Worm (Caenorhabditis elegans): ENCODE measurements around the gene epg-4.

The epg-4 gene

ce11 chrIII:7180613-7181012 is 1.4 kb upstream of the epg-4 start, which contains the start of gene ndab-2 (continued):
- TF ChIP-seq madf-5 (GFP tag; IDR thresholded peaks at IDR 0.05) (0 out of 4 replicates have a peak, but pooled peaks have one; percentile 23 to 55), fkh-10 (GFP tag; optimal IDR thresholded peaks at IDR 0.05) (no peak), ctbp-1 (GFP tag; IDR thresholded peaks at IDR 0.05) (0 out of 2 replicates have a peak, but pooled peaks have one; percentile 39), nhr-42 (GFP tag; IDR thresholded peaks at IDR 0.05) (no peak), vab-7 (GFP tag; IDR thresholded peaks at IDR 0.05) (no peak), lsy-2 (tag; optimal IDR thresholded peaks at IDR 0.05) (peak in 1 of 2 experiments; percentile 14)

DNA sequence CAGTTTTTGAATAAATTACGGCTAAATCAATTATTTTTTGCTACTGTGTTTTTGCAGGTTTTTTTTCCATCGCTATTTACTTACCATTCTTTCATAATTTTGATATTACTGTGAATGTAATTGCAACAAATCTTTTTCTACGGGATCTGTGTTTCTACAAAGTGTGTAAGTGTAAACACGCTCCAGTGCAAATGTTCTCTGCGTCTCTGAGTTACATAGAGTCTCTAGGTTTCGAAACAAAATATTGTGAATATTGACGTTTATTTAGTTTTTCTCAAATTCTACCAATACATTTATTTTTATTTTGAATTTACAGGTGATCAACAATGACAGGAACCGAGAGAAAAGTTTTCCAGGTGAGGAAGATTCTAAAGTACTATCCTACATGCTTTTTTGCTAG is 2.1 kb downstream of the epg-4 start, which contains the start of gene yju-2:
Gene yju-2 (plus strand): TSS at position 315 of the 400 bp plus-strand sequence.
- peak; percentile 55 for TF ChIP-seq dve-1 (tag; optimal IDR thresholded peaks at IDR 0.05; ENCODE audit: insufficient read depth)
- no peak for TF ChIP-seq zag-1 (tag; optimal IDR thresholded peaks at IDR 0.05)
- TF ChIP-seq mdt-29 (GFP tag; IDR thresholded peaks at IDR 0.05), result no peak
- TF ChIP-seq php-3 (GFP tag; IDR thresholded peaks at IDR 0.05), result no peak
- TF ChIP-seq daf-12 (tag; optimal IDR thresholded peaks at IDR 0.05), result no peak
- peak; percentile 64 for TF ChIP-seq hlh-30 (tag; optimal IDR thresholded peaks at IDR 0.05; ENCODE audit: insufficient read depth)
- no peak for TF ChIP-seq Y5F2A.4 (GFP tag; optimal IDR thresholded peaks at IDR 0.05)
- TF ChIP-seq hlh-11 (tag; optimal IDR thresholded peaks at IDR 0.05), result no peak
- TF ChIP-seq lin-13 (GFP tag; optimal IDR thresholded peaks at IDR 0.05), result peak; percentile 72
- no peak for TF ChIP-seq snpc-1.2 (GFP tag; IDR thresholded peaks at IDR 0.05)
- peak in 1 of 2 experiments; percentile 47 for TF ChIP-seq hif-1 (tag; optimal IDR thresholded peaks at IDR 0.05)
- no peak for TF ChIP-seq lir-3 (tag; optimal IDR thresholded peaks at IDR 0.05)
- no peak for TF ChIP-seq spr-3 (GFP tag; optimal IDR thresholded peaks at IDR 0.05)
- TF ChIP-seq unc-130 (GFP tag; optimal IDR thresholded peaks at IDR 0.05), result peak; percentile 8
- TF ChIP-seq nhr-10 (tag; optimal IDR thresholded peaks at IDR 0.05), result no peak
- no peak for TF ChIP-seq sdz-12 (GFP tag; optimal IDR thresholded peaks at IDR 0.05)
- no peak for TF ChIP-seq nhr-102 (tag; optimal IDR thresholded peaks at IDR 0.05)
- no peak for TF ChIP-seq pqm-1 (tag; optimal IDR thresholded peaks at IDR 0.05)
- no peak for TF ChIP-seq T26A8.4 (GFP tag; IDR thresholded peaks at IDR 0.05)
- no peak for TF ChIP-seq aly-2 (tag; optimal IDR thresholded peaks at IDR 0.05)
- no peak for TF ChIP-seq zfp-3 (GFP tag; conservative IDR thresholded peaks at IDR 0.05)
- no peak for TF ChIP-seq saeg-2 (GFP tag; IDR thresholded peaks at IDR 0.05)
- TF ChIP-seq dmd-6 (GFP tag; IDR thresholded peaks at IDR 0.05), result no peak
- TF ChIP-seq ceh-20 (GFP tag; IDR thresholded peaks at IDR 0.05), result no peak
- peak; percentile 89 for TF ChIP-seq mes-2 (tag; optimal IDR thresholded peaks at IDR 0.05; ENCODE audit: poor library complexity, severe bottlenecking)
- no peak for TF ChIP-seq dmd-8 (GFP tag; IDR thresholded peaks at IDR 0.05)
- no peak for TF ChIP-seq egl-27 (tag; optimal IDR thresholded peaks at IDR 0.05)
- no peak for TF ChIP-seq F26F4.8 (GFP tag; conservative IDR thresholded peaks at IDR 0.05)
- peak; percentile 32 for TF ChIP-seq nhr-77 (tag; optimal IDR thresholded peaks at IDR 0.05)
- TF ChIP-seq ceh-32 (tag; optimal IDR thresholded peaks at IDR 0.05; ENCODE audit: poor library complexity), result no peak
- no peak for TF ChIP-seq mxl-3 (GFP tag; optimal IDR thresholded peaks at IDR 0.05)
- TF ChIP-seq Y48G9A.11 (GFP tag; IDR thresholded peaks at IDR 0.05), result no peak
- TF ChIP-seq nhr-41 (GFP tag; IDR thresholded peaks at IDR 0.05), result no peak
- no peak for TF ChIP-seq vab-7 (GFP tag; IDR thresholded peaks at IDR 0.05)
- no peak for TF ChIP-seq zip-11 (GFP tag; IDR thresholded peaks at IDR 0.05)
- TF ChIP-seq ztf-7 (tag; optimal IDR thresholded peaks at IDR 0.05), result peak; percentile 18
- TF ChIP-seq lin-39 (tag; optimal IDR thresholded peaks at IDR 0.05), result no peak
- TF ChIP-seq ZK337.2 (GFP tag; IDR thresholded peaks at IDR 0.05), result no peak
- TF ChIP-seq daf-8 (GFP tag; IDR thresholded peaks at IDR 0.05), result no peak
- no peak for TF ChIP-seq egl-43 (GFP tag; IDR thresholded peaks at IDR 0.05)
- TF ChIP-seq nhr-111 (GFP tag; optimal IDR thresholded peaks at IDR 0.05), result no peak
- no peak for TF ChIP-seq ces-1 (GFP tag; optimal IDR thresholded peaks at IDR 0.05)
- TF ChIP-seq nhr-42 (GFP tag; IDR thresholded peaks at IDR 0.05), result no peak
- TF ChIP-seq dpl-1 (GFP tag; optimal IDR thresholded peaks at IDR 0.05), result peak; percentile 55
- peak; percentile 39 for TF ChIP-seq nhr-11 (tag; optimal IDR thresholded peaks at IDR 0.05)
- TF ChIP-seq ZK546.5 (tag; optimal IDR thresholded peaks at IDR 0.05), result no peak
